Fruit fly (Drosophila melanogaster) whole organism, embryonic: ENCODE measurements around the gene SREBP.

Experiments used
- Ada2b ChIP-seq: fragments of 200-800 bp; sonication (Bioruptor generic); IDR thresholded peaks from 2 replicates; pipeline ENCODE4 v1.3.6; 2022; ENCODE audit warnings: missing biosample characterization, missing genetic modification characterization
- Atf6 ChIP-seq: fragments of 200-800 bp; sonication (Bioruptor generic); IDR thresholded peaks from 2 replicates; pipeline ENCODE4 v1.3.6; 2022; ENCODE audit warnings: missing biosample characterization, missing genetic modification characterization
- CG10267 ChIP-seq: fragments of 200-800 bp; sonication (Bioruptor generic); optimal IDR thresholded peaks from 2 replicates; lab custom pipeline; 2018; ENCODE audit warnings: missing biosample characterization, mild to moderate bottlenecking, missing genetic modification characterization, moderate library complexity
- CG10321 ChIP-seq: fragments of 200-800 bp; sonication (Bioruptor generic); IDR thresholded peaks from 2 replicates; pipeline ENCODE4 v1.3.6; 2022; ENCODE audit warnings: missing biosample characterization, missing genetic modification characterization
- CG10654 ChIP-seq: fragments of 200-800 bp; sonication (Bioruptor generic); optimal IDR thresholded peaks from 2 replicates; lab custom pipeline; 2016; ENCODE audit warnings: missing biosample characterization, missing genetic modification characterization
- CG10979 ChIP-seq: fragments of 200-800 bp; sonication (Bioruptor generic); optimal IDR thresholded peaks from 2 replicates; lab custom pipeline; 2018; ENCODE audit warnings: missing biosample characterization, mild to moderate bottlenecking, missing genetic modification characterization, moderate library complexity
- CG12659 ChIP-seq: fragments of 200-800 bp; sonication (Bioruptor generic); optimal IDR thresholded peaks from 3 replicates; lab custom pipeline; 2017; ENCODE audit warnings: mild to moderate bottlenecking, missing biosample characterization, missing genetic modification reagents, missing genetic modification characterization
- CG1529 ChIP-seq: fragments of 200-800 bp; sonication (Bioruptor generic); optimal IDR thresholded peaks from 3 replicates; lab custom pipeline; 2018; ENCODE audit warnings: missing biosample characterization, missing genetic modification characterization
- CG1602 ChIP-seq: fragments of 200-800 bp; sonication (Bioruptor generic); optimal IDR thresholded peaks from 3 replicates; lab custom pipeline; 2016; ENCODE audit warnings: missing biosample characterization, missing genetic modification characterization
- CG17568 ChIP-seq: fragments of 200-800 bp; sonication (Bioruptor generic); optimal IDR thresholded peaks from 2 replicates; lab custom pipeline; 2018; ENCODE audit warnings: missing biosample characterization, mild to moderate bottlenecking, missing genetic modification characterization, moderate library complexity
- CG18011 ChIP-seq: fragments of 200-800 bp; sonication (Bioruptor generic); optimal IDR thresholded peaks from 2 replicates; lab custom pipeline; 2017; ENCODE audit warnings: missing biosample characterization, missing genetic modification characterization, mild to moderate bottlenecking, moderate library complexity, missing genotype
- CG30020 ChIP-seq: fragments of 200-800 bp; optimal IDR thresholded peaks from 2 replicates; lab custom pipeline; 2019; ENCODE audit warnings: missing biosample characterization, mild to moderate bottlenecking, missing genetic modification characterization, moderate library complexity
- CG31388 ChIP-seq: fragments of 200-800 bp; sonication (Bioruptor generic); optimal IDR thresholded peaks from 2 replicates; lab custom pipeline; 2016; ENCODE audit warnings: missing biosample characterization, missing genetic modification characterization
- CG3163 ChIP-seq: fragments of 200-800 bp; sonication (Bioruptor generic); optimal IDR thresholded peaks from 3 replicates; lab custom pipeline; 2016; ENCODE audit warnings: missing biosample characterization, missing genetic modification characterization
- CG32532 ChIP-seq: fragments of 200-800 bp; sonication (Bioruptor generic); IDR thresholded peaks from 2 replicates; pipeline ENCODE4 v1.3.6; 2022; ENCODE audit warnings: missing biosample characterization, missing genetic modification characterization
- CG34224 ChIP-seq: fragments of 200-800 bp; sonication (Bioruptor generic); IDR thresholded peaks from 3 replicates; pipeline ENCODE4 v1.3.6; 2022; ENCODE audit warnings: missing biosample characterization, missing genetic modification characterization; ENCODE audit not compliant: partially characterized antibody
- CG6654 ChIP-seq: fragments of 200-800 bp; sonication (Bioruptor generic); optimal IDR thresholded peaks from 2 replicates; lab custom pipeline; 2017; ENCODE audit warnings: missing biosample characterization, mild to moderate bottlenecking, missing genetic modification characterization
- CG7271 ChIP-seq: fragments of 200-800 bp; sonication (Bioruptor generic); optimal IDR thresholded peaks from 2 replicates; lab custom pipeline; 2018; ENCODE audit warnings: missing biosample characterization, mild to moderate bottlenecking, missing genetic modification characterization, moderate library complexity
- CG7556 ChIP-seq: fragments of 200-800 bp; sonication (Bioruptor generic); optimal IDR thresholded peaks from 2 replicates; lab custom pipeline; 2017; ENCODE audit warnings: missing biosample characterization, mild to moderate bottlenecking, missing genetic modification characterization
- CG8924 ChIP-seq: fragments of 200-800 bp; optimal IDR thresholded peaks from 3 replicates; lab custom pipeline; 2019; ENCODE audit warnings: missing biosample characterization, mild to moderate bottlenecking, missing genetic modification characterization, moderate library complexity
- CG9609 ChIP-seq: fragments of 200-800 bp; sonication (Bioruptor generic); optimal IDR thresholded peaks from 3 replicates; lab custom pipeline; 2016; ENCODE audit warnings: missing biosample characterization, missing genetic modification characterization
- Dip2 ChIP-seq: fragments of 200-800 bp; sonication (Bioruptor generic); IDR thresholded peaks from 2 replicates; pipeline ENCODE4 v1.3.6; 2022; ENCODE audit warnings: missing biosample characterization, missing genetic modification characterization
- Doc3 ChIP-seq: fragments of 200-800 bp; sonication (Bioruptor generic); IDR thresholded peaks from 3 replicates; pipeline ENCODE4 v1.3.6; 2022; ENCODE audit warnings: missing biosample characterization, missing genetic modification characterization; ENCODE audit not compliant: partially characterized antibody
- Ets65A ChIP-seq: fragments of 200-800 bp; sonication (Bioruptor generic); peaks from one replicate; lab custom pipeline; 2016; ENCODE audit warnings: missing biosample characterization, missing genetic modification characterization
- Ets97D ChIP-seq: fragments of 200-800 bp; sonication (Bioruptor generic); optimal IDR thresholded peaks from 3 replicates; lab custom pipeline; 2016; ENCODE audit warnings: missing biosample characterization, missing genetic modification characterization
- HmgZ ChIP-seq: fragments of 200-800 bp; sonication (Bioruptor generic); optimal IDR thresholded peaks from 2 replicates; lab custom pipeline; 2018; ENCODE audit warnings: missing biosample characterization, mild to moderate bottlenecking, missing genetic modification characterization
- Hmr ChIP-seq: fragments of 200-800 bp; sonication (Bioruptor generic); optimal IDR thresholded peaks from 3 replicates; lab custom pipeline; 2017; ENCODE audit warnings: mild to moderate bottlenecking, missing biosample characterization, missing genetic modification reagents, missing genetic modification characterization
- Lhr ChIP-seq: fragments of 200-800 bp; sonication (Bioruptor generic); optimal IDR thresholded peaks from 3 replicates; lab custom pipeline; 2017; ENCODE audit warnings: mild to moderate bottlenecking, missing biosample characterization, missing genetic modification reagents, missing genetic modification characterization
- Max ChIP-seq: fragments of 200-800 bp; sonication (Bioruptor generic); optimal IDR thresholded peaks from 2 replicates; lab custom pipeline; 2016; ENCODE audit warnings: missing biosample characterization, mild to moderate bottlenecking, missing genetic modification characterization
- Myb ChIP-seq: fragments of 200-800 bp; sonication (Bioruptor generic); optimal IDR thresholded peaks from 2 replicates; lab custom pipeline; 2016; ENCODE audit warnings: missing biosample characterization, missing genetic modification characterization
- Side ChIP-seq: fragments of 200-800 bp; sonication (Bioruptor generic); optimal IDR thresholded peaks from 2 replicates; lab custom pipeline; 2016; ENCODE audit warnings: missing biosample characterization, missing genetic modification characterization
- Taf1 ChIP-seq: fragments of 200-800 bp; sonication (Bioruptor generic); IDR thresholded peaks from 2 replicates; pipeline ENCODE4 v1.3.6; 2022; ENCODE audit warnings: missing biosample characterization, missing genetic modification characterization
- al ChIP-seq: fragments of 200-800 bp; sonication (Bioruptor generic); IDR thresholded peaks from 2 replicates; pipeline ENCODE4 v1.3.6; 2022; ENCODE audit warnings: missing biosample characterization, missing genetic modification characterization
- ase ChIP-seq: fragments of 200-800 bp; sonication (Bioruptor generic); IDR thresholded peaks from 3 replicates; pipeline ENCODE4 v1.3.6; 2022; ENCODE audit warnings: missing biosample characterization, missing genetic modification characterization
- br ChIP-seq: fragments of >200 bp; optimal IDR thresholded peaks from 2 replicates; lab custom pipeline; 2017
- esg ChIP-seq: fragments of 200-800 bp; sonication (Bioruptor generic); conservative IDR thresholded peaks from 2 replicates; pipeline ENCODE4 v1.3.6; 2022; ENCODE audit warnings: missing biosample characterization, missing genetic modification characterization
- gcm2 ChIP-seq: fragments of 200-800 bp; sonication (Bioruptor generic); optimal IDR thresholded peaks from 2 replicates; lab custom pipeline; 2016; ENCODE audit warnings: missing biosample characterization, missing genetic modification characterization
- her ChIP-seq: fragments of 200-800 bp; sonication (Bioruptor generic); optimal IDR thresholded peaks from 2 replicates; lab custom pipeline; 2016; ENCODE audit warnings: missing biosample characterization, missing genetic modification characterization
- insv ChIP-seq, 2 experiments: fragments of 200-800 bp; sonication (Bioruptor generic); optimal IDR thresholded peaks; 3 replicates each; lab custom pipeline; 2016 to 2018; ENCODE audit warnings: missing biosample characterization in 2 of 2, missing genetic modification characterization in 2 of 2
- jumu ChIP-seq: fragments of 200-800 bp; sonication (Bioruptor generic); optimal IDR thresholded peaks from 3 replicates; lab custom pipeline; 2016; ENCODE audit warnings: missing biosample characterization, missing genetic modification characterization
- run ChIP-seq: fragments of 200-800 bp; sonication (Bioruptor generic); optimal IDR thresholded peaks from 3 replicates; lab custom pipeline; 2018; ENCODE audit warnings: missing biosample characterization, mild to moderate bottlenecking, missing genetic modification characterization
- slbo ChIP-seq: fragments of 200-800 bp; sonication (Bioruptor generic); IDR thresholded peaks from 2 replicates; pipeline ENCODE4 v1.3.6; 2022; ENCODE audit warnings: missing biosample characterization, missing genetic modification characterization
- ssp ChIP-seq: fragments of 200-800 bp; sonication (Bioruptor generic); IDR thresholded peaks from 2 replicates; pipeline ENCODE4 v1.3.6; 2022; ENCODE audit warnings: missing biosample characterization, missing genetic modification characterization
- stwl ChIP-seq: fragments of 200-800 bp; sonication (Bioruptor generic); optimal IDR thresholded peaks from 3 replicates; lab custom pipeline; 2018; ENCODE audit warnings: missing biosample characterization, mild to moderate bottlenecking, missing genetic modification characterization, moderate library complexity
- sug ChIP-seq: fragments of 200-800 bp; optimal IDR thresholded peaks from 2 replicates; lab custom pipeline; 2019; ENCODE audit warnings: missing biosample characterization, mild to moderate bottlenecking, missing genetic modification characterization, moderate library complexity
- trh ChIP-seq: fragments of 200-800 bp; sonication (Bioruptor generic); optimal IDR thresholded peaks from 2 replicates; lab custom pipeline; 2016; ENCODE audit warnings: missing biosample characterization, missing genetic modification characterization
- unpg ChIP-seq: fragments of 200-800 bp; sonication (Bioruptor generic); optimal IDR thresholded peaks from 3 replicates; lab custom pipeline; 2018; ENCODE audit warnings: missing biosample characterization, mild to moderate bottlenecking, missing genetic modification characterization, moderate library complexity
- vfl ChIP-seq: fragments of 200-800 bp; sonication (Bioruptor generic); optimal IDR thresholded peaks from 2 replicates; lab custom pipeline; 2016; ENCODE audit warnings: missing biosample characterization, missing genetic modification characterization
- wdn ChIP-seq: fragments of 200-800 bp; sonication (Bioruptor generic); IDR thresholded peaks from 2 replicates; pipeline ENCODE4 v1.3.6; 2022; ENCODE audit warnings: missing biosample characterization, missing genetic modification characterization
- z ChIP-seq: fragments of 200-800 bp; sonication (Bioruptor generic); IDR thresholded peaks from 3 replicates; pipeline ENCODE4 v1.3.6; 2022; ENCODE audit warnings: missing biosample characterization, missing genetic modification characterization

Gene SREBP

DNA sequence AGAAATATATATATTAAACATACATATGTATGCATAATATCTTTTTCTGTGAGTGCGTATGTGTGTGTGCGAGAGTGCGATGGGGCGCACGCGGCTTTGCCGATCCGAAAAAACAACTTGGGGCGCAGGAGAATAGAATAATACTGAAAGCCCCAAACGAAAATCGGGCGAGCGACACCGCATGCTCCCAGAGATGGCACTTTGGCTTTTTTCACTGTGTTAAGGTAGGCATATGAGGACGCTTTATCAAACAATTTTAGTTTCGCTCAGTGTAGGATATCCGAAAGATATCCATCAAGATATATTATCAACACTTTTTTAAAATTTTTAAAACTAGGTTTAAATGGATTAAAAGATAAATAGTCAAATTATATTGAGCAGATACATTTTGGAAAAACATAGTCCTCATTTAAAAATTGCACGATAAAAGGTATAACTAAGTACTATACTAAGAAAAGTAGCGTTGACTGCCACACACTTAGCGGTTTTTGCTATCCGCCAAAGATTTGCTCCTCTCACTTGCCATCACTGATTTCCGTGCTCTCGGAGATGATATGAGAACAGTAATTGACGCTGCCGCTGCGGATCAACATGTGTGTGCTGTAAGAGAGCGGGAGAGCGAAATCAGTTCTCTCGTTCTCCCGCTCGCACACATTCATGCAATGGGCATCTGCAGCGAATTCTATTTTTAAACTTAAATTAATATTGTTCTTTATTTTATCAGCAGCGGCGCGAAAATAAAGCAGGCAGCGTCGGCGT lies 2.6 kb upstream of the SREBP start (continued):
- TF ChIP-seq CG10267 (tag; lab: Kevin White, UChicago) (peak; percentile 61), CG1602 (GFP tag; lab: Kevin White, UChicago) (peak; percentile 46), Max (peak; percentile 68), Lhr (GFP tag; lab: Kevin White, UChicago) (no peak), CG30020 (tag; lab: Kevin White, UChicago) (peak; percentile 37), esg (peak; percentile 38), CG32532 (peak; percentile 37; the same call in 1 of the 2 replicates), her (GFP tag; lab: Kevin White, UChicago) (no peak), Side (GFP tag; lab: Kevin White, UChicago) (peak; percentile 43), z (GFP tag; lab: Robert Waterston, UW) (no peak), br (lab: Kevin White, UChicago) (no peak), CG17568 (GFP tag; lab: Kevin White, UChicago) (no peak), Atf6 (GFP tag; lab: Robert Waterston, UW) (peak; percentile 69), Ets97D (GFP tag; lab: Kevin White, UChicago) (peak; percentile 6), ssp (GFP tag; lab: Robert Waterston, UW) (peak; percentile 55), stwl (tag; lab: Kevin White, UChicago) (no peak), ase (GFP tag; lab: Robert Waterston, UW) (no peak), CG12659 (GFP tag; lab: Kevin White, UChicago) (peak; percentile 72), Hmr (GFP tag; lab: Kevin White, UChicago) (peak; percentile 73), CG6654 (GFP tag; lab: Kevin White, UChicago) (peak; percentile 30), jumu (GFP tag; lab: Kevin White, UChicago) (peak; percentile 61), HmgZ (tag; lab: Kevin White, UChicago) (peak; percentile 16), CG1529 (GFP tag; lab: Kevin White, UChicago) (no peak), vfl (GFP tag; lab: Kevin White, UChicago) (peak; percentile 46), run (no peak), trh (peak; percentile 22), slbo (GFP tag; lab: Robert Waterston, UW) (peak; percentile 66), CG9609 (GFP tag; lab: Kevin White, UChicago) (peak; percentile 42), CG7556 (peak; percentile 77), insv (GFP tag; optimal IDR thresholded peaks at IDR 0.05; lab: Kevin White, UChicago) (peak in 1 of 2 experiments; percentile 45), CG31388 (GFP tag; lab: Kevin White, UChicago) (no peak), wdn (GFP tag; lab: Robert Waterston, UW) (0 out of 2 replicates have a peak, but pooled peaks have one; percentile 33), Doc3 (no peak), CG34224 (GFP tag; lab: Robert Waterston, UW) (no peak; the same call in 2 of the 3 replicates), sug (tag; lab: Kevin White, UChicago) (peak; percentile 24), gcm2 (GFP tag; lab: Kevin White, UChicago) (peak; percentile 53), CG10654 (peak; percentile 61), unpg (GFP tag; lab: Kevin White, UChicago) (peak; percentile 28), CG7271 (tag; lab: Kevin White, UChicago) (no peak), CG10979 (peak; percentile 69), CG18011 (GFP tag; lab: Kevin White, UChicago) (no peak), al (GFP tag; lab: Robert Waterston, UW) (peak; percentile 10; the same call in 1 of the 2 replicates), CG10321 (no peak), Myb (peak; percentile 22), Taf1 (GFP tag; lab: Robert Waterston, UW) (peak; percentile 47; the same call in 1 of the 2 replicates), CG3163 (GFP tag; lab: Kevin White, UChicago) (peak; percentile 16), Ets65A (peak; percentile 96), Ada2b (GFP tag; lab: Robert Waterston, UW) (no peak), CG8924 (tag; lab: Kevin White, UChicago) (peak; percentile 68), Dip2 (GFP tag; lab: Robert Waterston, UW) (no peak)
